Fruit fly (Drosophila melanogaster) whole organism, prepupa: ENCODE results near the gene ct.

Experiments
- CG10669 ChIP-seq: fragments of 200-800 bp; sonication (Bioruptor generic); optimal IDR thresholded peaks from 3 replicates; lab custom pipeline; 2018; ENCODE audit warnings: missing biosample characterization, mild to moderate bottlenecking, missing genetic modification characterization, moderate library complexity
- CG11294 ChIP-seq: fragments of 200-800 bp; sonication (Bioruptor generic); IDR thresholded peaks from 2 replicates; pipeline ENCODE4 v1.3.6; 2022; ENCODE audit warnings: missing biosample characterization, missing genetic modification characterization
- CG11762 ChIP-seq: fragments of 200-800 bp; sonication (Bioruptor generic); optimal IDR thresholded peaks from 3 replicates; lab custom pipeline; 2016; ENCODE audit warnings: missing biosample characterization, missing genetic modification characterization; ENCODE audit not compliant: insufficient read depth
- CG11902 ChIP-seq: fragments of 200-800 bp; sonication (Bioruptor generic); optimal IDR thresholded peaks from 3 replicates; lab custom pipeline; 2016; ENCODE audit warnings: missing biosample characterization, missing genetic modification characterization
- CG15336 ChIP-seq: fragments of 200-800 bp; sonication (Bioruptor generic); IDR thresholded peaks from 2 replicates; pipeline ENCODE4 v1.3.6; 2022; ENCODE audit warnings: missing biosample characterization, missing genetic modification characterization
- CG16779 ChIP-seq: fragments of 200-800 bp; sonication (Bioruptor generic); optimal IDR thresholded peaks from 3 replicates; lab custom pipeline; 2017; ENCODE audit warnings: missing biosample characterization, mild to moderate bottlenecking, missing genetic modification characterization
- CG3032 ChIP-seq: fragments of 200-800 bp; optimal IDR thresholded peaks from 2 replicates; lab custom pipeline; 2019; ENCODE audit warnings: missing biosample characterization, mild to moderate bottlenecking, missing genetic modification characterization, moderate library complexity
- CG31627 ChIP-seq: fragments of 200-800 bp; sonication (Bioruptor generic); optimal IDR thresholded peaks from 3 replicates; lab custom pipeline; 2016; ENCODE audit warnings: missing biosample characterization, missing genetic modification characterization
- CG32006 ChIP-seq: fragments of 200-800 bp; sonication (Bioruptor generic); optimal IDR thresholded peaks from 3 replicates; lab custom pipeline; 2017; ENCODE audit warnings: missing biosample characterization, mild to moderate bottlenecking, missing genetic modification characterization
- CG3919 ChIP-seq: fragments of 200-800 bp; sonication (Bioruptor generic); optimal IDR thresholded peaks from 3 replicates; lab custom pipeline; 2016; ENCODE audit warnings: missing biosample characterization, missing genetic modification characterization
- CG4318 ChIP-seq: fragments of 200-800 bp; sonication (Bioruptor generic); optimal IDR thresholded peaks from 3 replicates; lab custom pipeline; 2017; ENCODE audit warnings: missing biosample characterization, mild to moderate bottlenecking, missing genetic modification characterization
- CG6163 ChIP-seq: fragments of 200-800 bp; sonication (Bioruptor generic); IDR thresholded peaks from 3 replicates; pipeline ENCODE4 v1.3.6; 2022; ENCODE audit warnings: missing biosample characterization, missing genetic modification characterization
- CG6808 ChIP-seq: fragments of 200-800 bp; sonication (Bioruptor generic); optimal IDR thresholded peaks from 3 replicates; lab custom pipeline; 2017; ENCODE audit warnings: missing biosample characterization, missing genetic modification characterization, mild to moderate bottlenecking, moderate library complexity, missing genetic modification reagents
- CG8632 ChIP-seq: fragments of 200-800 bp; sonication (Bioruptor generic); optimal IDR thresholded peaks from 3 replicates; lab custom pipeline; 2016; ENCODE audit warnings: missing biosample characterization, missing genetic modification characterization
- CG9139 ChIP-seq: fragments of 200-800 bp; sonication (Bioruptor generic); optimal IDR thresholded peaks from 3 replicates; lab custom pipeline; 2017; ENCODE audit warnings: missing biosample characterization, mild to moderate bottlenecking, missing genetic modification characterization
- Eip75B ChIP-seq: fragments of 200-800 bp; sonication (Bioruptor generic); optimal IDR thresholded peaks from 3 replicates; lab custom pipeline; 2016; ENCODE audit warnings: missing biosample characterization, missing genetic modification characterization
- Eip78C ChIP-seq: fragments of 200-800 bp; sonication (Bioruptor generic); peaks from one replicate; lab custom pipeline; 2016; ENCODE audit warnings: missing biosample characterization, missing genetic modification characterization
- Ets21C ChIP-seq: fragments of 200-800 bp; sonication (Bioruptor generic); optimal IDR thresholded peaks from 3 replicates; lab custom pipeline; 2016; ENCODE audit warnings: missing biosample characterization, missing genetic modification characterization
- Ets96B ChIP-seq: fragments of 200-800 bp; optimal IDR thresholded peaks from 2 replicates; lab custom pipeline; 2019; ENCODE audit warnings: missing biosample characterization, mild to moderate bottlenecking, missing genetic modification characterization, moderate library complexity
- Hr38 ChIP-seq: sonication (Bioruptor generic); optimal IDR thresholded peaks from 2 replicates; lab custom pipeline; 2016; ENCODE audit warnings: missing biosample characterization, missing genetic modification characterization
- Hr39 ChIP-seq: fragments of 200-800 bp; sonication (Bioruptor generic); optimal IDR thresholded peaks from 2 replicates; lab custom pipeline; 2016; ENCODE audit warnings: missing biosample characterization, missing genetic modification characterization
- Hr4 ChIP-seq: fragments of 200-800 bp; sonication (Bioruptor generic); optimal IDR thresholded peaks from 3 replicates; lab custom pipeline; 2016; ENCODE audit warnings: missing biosample characterization, missing genetic modification characterization
- Smox ChIP-seq: fragments of 200-800 bp; sonication (Bioruptor generic); optimal IDR thresholded peaks from 3 replicates; lab custom pipeline; 2016; ENCODE audit warnings: missing biosample characterization, missing genetic modification characterization
- Sox102F ChIP-seq: fragments of 200-800 bp; sonication (Bioruptor generic); optimal IDR thresholded peaks from 2 replicates; lab custom pipeline; 2016; ENCODE audit warnings: missing biosample characterization, mild to moderate bottlenecking, missing genetic modification characterization
- Sox14 ChIP-seq: fragments of 200-800 bp; sonication (Bioruptor generic); optimal IDR thresholded peaks from 3 replicates; lab custom pipeline; 2016; ENCODE audit warnings: missing biosample characterization, missing genetic modification characterization
- acj6 ChIP-seq: fragments of 200-800 bp; sonication (Bioruptor generic); optimal IDR thresholded peaks from 3 replicates; lab custom pipeline; 2016; ENCODE audit warnings: missing biosample characterization, missing genetic modification characterization
- cyc ChIP-seq: fragments of 200-800 bp; sonication (Bioruptor generic); optimal IDR thresholded peaks from 3 replicates; lab custom pipeline; 2016; ENCODE audit warnings: missing biosample characterization, missing genetic modification characterization
- dac ChIP-seq: fragments of 200-800 bp; sonication (Bioruptor generic); optimal IDR thresholded peaks from 2 replicates; lab custom pipeline; 2017; ENCODE audit warnings: missing biosample characterization, mild to moderate bottlenecking, missing genetic modification characterization
- eg ChIP-seq: fragments of 200-800 bp; sonication (Bioruptor generic); IDR thresholded peaks from 3 replicates; pipeline ENCODE4 v1.3.6; 2022; ENCODE audit warnings: missing biosample characterization, missing genetic modification characterization
- fd59A ChIP-seq: fragments of 200-800 bp; sonication (Bioruptor generic); optimal IDR thresholded peaks from 2 replicates; lab custom pipeline; 2017; ENCODE audit warnings: missing biosample characterization, mild to moderate bottlenecking, missing genetic modification characterization, missing genetic modification reagents
- fkh ChIP-seq: fragments of 200-800 bp; sonication (Bioruptor generic); optimal IDR thresholded peaks from 3 replicates; lab custom pipeline; 2017; ENCODE audit warnings: missing biosample characterization, mild to moderate bottlenecking, missing genetic modification characterization, moderate library complexity
- lz ChIP-seq: fragments of 200-800 bp; sonication (Bioruptor generic); optimal IDR thresholded peaks from 3 replicates; lab custom pipeline; 2016; ENCODE audit warnings: missing biosample characterization, missing genetic modification characterization
- net ChIP-seq: fragments of 200-800 bp; sonication (Bioruptor generic); optimal IDR thresholded peaks from 3 replicates; lab custom pipeline; 2016; ENCODE audit warnings: missing biosample characterization, missing genetic modification characterization
- pdm3 ChIP-seq: fragments of 200-800 bp; sonication (Bioruptor generic); optimal IDR thresholded peaks from 3 replicates; lab custom pipeline; 2016; ENCODE audit warnings: missing biosample characterization, missing genetic modification characterization
- salr ChIP-seq, 2 experiments: fragments of 200-800 bp; sonication (Bioruptor generic); optimal IDR thresholded peaks; 3 replicates each; lab custom pipeline; 2016 to 2018; ENCODE audit warnings: missing biosample characterization in 2 of 2, missing genetic modification characterization in 2 of 2, mild to moderate bottlenecking in 1 of 2
- spab ChIP-seq: fragments of 200-800 bp; sonication (Bioruptor generic); optimal IDR thresholded peaks from 2 replicates; lab custom pipeline; 2017; ENCODE audit warnings: missing biosample characterization, mild to moderate bottlenecking, missing genetic modification characterization, missing genetic modification reagents
- ss ChIP-seq, 2 experiments: fragments of 200-800 bp; sonication (Bioruptor generic); optimal IDR thresholded peaks; 2 replicates in 1 of 2; 3 replicates in 1 of 2; lab custom pipeline; 2017 to 2018; ENCODE audit warnings: mild to moderate bottlenecking in 2 of 2, missing biosample characterization in 2 of 2, missing genetic modification characterization in 2 of 2, moderate library complexity in 1 of 2
- svp ChIP-seq: fragments of 200-800 bp; sonication (Bioruptor generic); peaks from one replicate; lab custom pipeline; 2016; ENCODE audit warnings: missing biosample characterization, missing genetic modification characterization
- topi ChIP-seq: fragments of 200-800 bp; sonication (Bioruptor generic); optimal IDR thresholded peaks from 3 replicates; lab custom pipeline; 2016; ENCODE audit warnings: missing biosample characterization, missing genetic modification characterization

Gene ct

dm6 chrX:7558646-7559045 is 49.6 kb upstream of the ct start (continued):
- TF ChIP-seq Hr4 (GFP tag; lab: Kevin White, UChicago) (no peak), spab (peak; percentile 38), acj6 (peak; percentile 53), topi (GFP tag; lab: Kevin White, UChicago) (peak; percentile 67), CG11902 (GFP tag; lab: Kevin White, UChicago) (peak; percentile 4), CG8632 (GFP tag; lab: Kevin White, UChicago) (peak; percentile 26), CG11762 (GFP tag; lab: Kevin White, UChicago) (no peak), CG4318 (GFP tag; lab: Kevin White, UChicago) (no peak), Smox (GFP tag; lab: Kevin White, UChicago) (peak; percentile 58), dac (GFP tag; lab: Kevin White, UChicago) (no peak), fd59A (GFP tag; lab: Kevin White, UChicago) (peak; percentile 34), CG16779 (tag; lab: Kevin White, UChicago) (no peak), CG11294 (GFP tag; lab: Robert Waterston, UW) (no peak)

- TF ChIP-seq CG8632 (GFP tag; lab: Kevin White, UChicago) (no peak), pdm3 (GFP tag; lab: Kevin White, UChicago) (no peak), Hr4 (GFP tag; lab: Kevin White, UChicago) (peak; percentile 19), CG11902 (GFP tag; lab: Kevin White, UChicago) (peak; percentile 19), net (no peak), Ets96B (tag; lab: Kevin White, UChicago) (peak; percentile 13), CG9139 (GFP tag; lab: Kevin White, UChicago) (no peak), CG32006 (GFP tag; lab: Kevin White, UChicago) (no peak), CG6808 (GFP tag; lab: Kevin White, UChicago) (peak; percentile 10), CG6163 (no peak), spab (peak; percentile 7), CG3032 (tag; lab: Kevin White, UChicago) (peak; percentile 3), Sox14 (GFP tag; lab: Kevin White, UChicago) (no peak), lz (GFP tag; lab: Kevin White, UChicago) (no peak), CG10669 (GFP tag; lab: Kevin White, UChicago) (peak; percentile 8), fkh (no peak), CG3919 (peak; percentile 13), CG31627 (GFP tag; lab: Kevin White, UChicago) (no peak), dac (GFP tag; lab: Kevin White, UChicago) (no peak), eg (GFP tag; lab: Robert Waterston, UW) (0 out of 3 replicates have a peak, but pooled peaks have one; percentile 24), Ets21C (no peak), Sox102F (GFP tag; lab: Kevin White, UChicago) (no peak), cyc (peak; percentile 5), Eip78C (GFP tag; lab: Kevin White, UChicago) (peak; percentile 64), ss (GFP tag; optimal IDR thresholded peaks at IDR 0.05; lab: Kevin White, UChicago) (no peak), CG15336 (GFP tag; lab: Robert Waterston, UW) (no peak), salr (GFP tag; optimal IDR thresholded peaks at IDR 0.05; lab: Kevin White, UChicago) (no peak), svp (GFP tag; lab: Kevin White, UChicago) (no peak), Hr39 (GFP tag; lab: Kevin White, UChicago) (no peak), Eip75B (peak; percentile 8)
Measured at dm6 chrX:7559913-7560312, 48.3 kb upstream of the ct start.

- TF ChIP-seq CG3919 (no peak), CG11902 (GFP tag; lab: Kevin White, UChicago) (no peak), CG10669 (GFP tag; lab: Kevin White, UChicago) (no peak), svp (GFP tag; lab: Kevin White, UChicago) (peak; percentile 59), Hr38 (GFP tag; lab: Kevin White, UChicago) (no peak), Ets96B (tag; lab: Kevin White, UChicago) (no peak), CG6163 (peak; percentile 22; the same call in 1 of the 3 replicates), Eip78C (GFP tag; lab: Kevin White, UChicago) (peak; percentile 57)
- TF ChIP-seq, all 60 proteins: peak for 3
Measured at dm6 chrX:7560720-7561119, 47.5 kb upstream of the ct start.
